Fruit fly (Drosophila melanogaster) whole organism, embryonic: ENCODE measurements around the gene CG5071.
A peak's percentile ranks its signal among the peaks of the same experiment; 100 is the strongest.

Experiments used
- B-H1 ChIP-seq: fragments of 200-800 bp; sonication (Bioruptor generic); IDR thresholded peaks from 3 replicates; pipeline ENCODE4 v1.3.6; 2022; ENCODE audit warnings: missing biosample characterization, missing genetic modification characterization
- Bdp1 ChIP-seq: fragments of 200-800 bp; sonication (Bioruptor generic); optimal IDR thresholded peaks from 3 replicates; lab custom pipeline; 2016; ENCODE audit warnings: missing biosample characterization, missing genetic modification characterization
- BtbVII ChIP-seq: fragments of 200-800 bp; sonication (Bioruptor generic); optimal IDR thresholded peaks from 3 replicates; lab custom pipeline; 2017; ENCODE audit warnings: missing biosample characterization, mild to moderate bottlenecking, missing genetic modification characterization
- CG10147 ChIP-seq: fragments of 200-800 bp; sonication (Bioruptor generic); optimal IDR thresholded peaks from 2 replicates; lab custom pipeline; 2019; ENCODE audit warnings: missing biosample characterization, mild to moderate bottlenecking, missing genetic modification characterization, moderate library complexity
- CG10431 ChIP-seq: fragments of 200-800 bp; sonication (Bioruptor generic); optimal IDR thresholded peaks from 3 replicates; lab custom pipeline; 2018; ENCODE audit warnings: missing biosample characterization, mild to moderate bottlenecking, missing genetic modification characterization
- CG10654 ChIP-seq: fragments of 200-800 bp; sonication (Bioruptor generic); optimal IDR thresholded peaks from 2 replicates; lab custom pipeline; 2016; ENCODE audit warnings: missing biosample characterization, missing genetic modification characterization
- CG12219 ChIP-seq: fragments of 200-800 bp; sonication (Bioruptor generic); optimal IDR thresholded peaks from 3 replicates; lab custom pipeline; 2018; ENCODE audit warnings: missing biosample characterization, mild to moderate bottlenecking, missing genetic modification characterization
- CG14965 ChIP-seq: fragments of 200-800 bp; sonication (Bioruptor generic); optimal IDR thresholded peaks from 2 replicates; lab custom pipeline; 2016; ENCODE audit warnings: missing biosample characterization, missing genetic modification characterization, borderline replicate concordance
- CG17612 ChIP-seq: fragments of 200-800 bp; sonication (Bioruptor generic); IDR thresholded peaks from 2 replicates; pipeline ENCODE4 v1.3.6; 2022; ENCODE audit warnings: missing biosample characterization, missing genetic modification characterization
- CG17829 ChIP-seq: fragments of 200-800 bp; optimal IDR thresholded peaks from 2 replicates; lab custom pipeline; 2019; ENCODE audit warnings: missing biosample characterization, mild to moderate bottlenecking, missing genetic modification characterization, moderate library complexity
- CG2712 ChIP-seq: fragments of 200-800 bp; optimal IDR thresholded peaks from 3 replicates; lab custom pipeline; 2019; ENCODE audit warnings: missing biosample characterization, mild to moderate bottlenecking, missing genetic modification characterization, moderate library complexity
- CG30403 ChIP-seq: fragments of 200-800 bp; sonication (Bioruptor generic); optimal IDR thresholded peaks from 3 replicates; lab custom pipeline; 2016; ENCODE audit warnings: missing biosample characterization, missing genetic modification characterization
- CG3281 ChIP-seq: fragments of 200-800 bp; sonication (Bioruptor generic); optimal IDR thresholded peaks from 3 replicates; lab custom pipeline; 2017; ENCODE audit warnings: missing biosample characterization, mild to moderate bottlenecking, missing genetic modification characterization
- CG3838 ChIP-seq: fragments of 200-800 bp; sonication (Bioruptor generic); optimal IDR thresholded peaks from 3 replicates; lab custom pipeline; 2016; ENCODE audit warnings: missing biosample characterization, missing genetic modification characterization
- CG5180 ChIP-seq: fragments of 200-800 bp; sonication (Bioruptor generic); optimal IDR thresholded peaks from 3 replicates; lab custom pipeline; 2017; ENCODE audit warnings: missing biosample characterization, missing genetic modification characterization, mild to moderate bottlenecking, moderate library complexity, missing genetic modification reagents
- CG6654 ChIP-seq: fragments of 200-800 bp; sonication (Bioruptor generic); optimal IDR thresholded peaks from 2 replicates; lab custom pipeline; 2017; ENCODE audit warnings: missing biosample characterization, mild to moderate bottlenecking, missing genetic modification characterization
- CG6813 ChIP-seq: fragments of 200-800 bp; sonication (Bioruptor generic); optimal IDR thresholded peaks from 2 replicates; lab custom pipeline; 2017; ENCODE audit warnings: missing biosample characterization, missing genetic modification characterization, mild to moderate bottlenecking, moderate library complexity, missing genetic modification reagents
- CG7839 ChIP-seq: fragments of 200-800 bp; sonication (Bioruptor generic); optimal IDR thresholded peaks from 3 replicates; lab custom pipeline; 2018; ENCODE audit warnings: missing biosample characterization, mild to moderate bottlenecking, missing genetic modification characterization, moderate library complexity
- CG9437 ChIP-seq: fragments of 200-800 bp; sonication (Bioruptor generic); optimal IDR thresholded peaks from 2 replicates; lab custom pipeline; 2018; ENCODE audit warnings: missing biosample characterization, mild to moderate bottlenecking, missing genetic modification characterization
- CG9609 ChIP-seq: fragments of 200-800 bp; sonication (Bioruptor generic); optimal IDR thresholded peaks from 3 replicates; lab custom pipeline; 2016; ENCODE audit warnings: missing biosample characterization, missing genetic modification characterization
- CG9727 ChIP-seq: fragments of 200-800 bp; sonication (Bioruptor generic); optimal IDR thresholded peaks from 3 replicates; lab custom pipeline; 2017; ENCODE audit warnings: missing biosample characterization, mild to moderate bottlenecking, missing genetic modification characterization
- CTCF ChIP-seq: fragments of 200-800 bp; sonication (Bioruptor generic); optimal IDR thresholded peaks from 2 replicates; lab custom pipeline; 2017; ENCODE audit warnings: missing biosample characterization, mild to moderate bottlenecking, missing genetic modification characterization, moderate library complexity
- D ChIP-seq, 2 experiments: fragments of 200-800 bp in 1 of 2; fragments of >200 bp in 1 of 2; sonication (Bioruptor generic) in 1 of 2; optimal IDR thresholded peaks; 2 replicates in 1 of 2; 3 replicates in 1 of 2; lab custom pipeline; 2017; ENCODE audit warnings: mild to moderate bottlenecking in 1 of 2, missing biosample characterization in 1 of 2, missing genetic modification characterization in 1 of 2, missing genetic modification reagents in 1 of 2
- H2.0 ChIP-seq: fragments of 200-800 bp; sonication (Bioruptor generic); IDR thresholded peaks from 2 replicates; pipeline ENCODE4 v1.3.6; 2022; ENCODE audit warnings: missing biosample characterization, missing genetic modification characterization
- HLHmδ ChIP-seq: fragments of 200-800 bp; sonication (Bioruptor generic); optimal IDR thresholded peaks from 2 replicates; lab custom pipeline; 2018; ENCODE audit warnings: missing biosample characterization, mild to moderate bottlenecking, missing genetic modification characterization, moderate library complexity
- HmgD ChIP-seq: fragments of 200-800 bp; sonication (Bioruptor generic); optimal IDR thresholded peaks from 3 replicates; lab custom pipeline; 2016; ENCODE audit warnings: missing biosample characterization, missing genetic modification characterization
- HmgZ ChIP-seq: fragments of 200-800 bp; sonication (Bioruptor generic); optimal IDR thresholded peaks from 2 replicates; lab custom pipeline; 2018; ENCODE audit warnings: missing biosample characterization, mild to moderate bottlenecking, missing genetic modification characterization
- Hr3 ChIP-seq: fragments of 200-800 bp; sonication (Bioruptor generic); optimal IDR thresholded peaks from 3 replicates; lab custom pipeline; 2016; ENCODE audit warnings: missing biosample characterization, missing genetic modification characterization
- NC2α ChIP-seq: fragments of 200-800 bp; sonication (Bioruptor generic); optimal IDR thresholded peaks from 2 replicates; lab custom pipeline; 2016; ENCODE audit warnings: missing biosample characterization, missing genetic modification characterization
- NfI ChIP-seq: fragments of 200-800 bp; sonication (Bioruptor generic); optimal IDR thresholded peaks from 3 replicates; lab custom pipeline; 2018; ENCODE audit warnings: missing biosample characterization, mild to moderate bottlenecking, missing genetic modification characterization, moderate library complexity
- Rfx ChIP-seq: fragments of 200-800 bp; sonication (Bioruptor generic); IDR thresholded peaks from 2 replicates; pipeline ENCODE4 v1.3.6; 2022; ENCODE audit warnings: missing biosample characterization, missing genetic modification characterization
- Six4 ChIP-seq: fragments of 200-800 bp; sonication (Bioruptor generic); optimal IDR thresholded peaks from 2 replicates; lab custom pipeline; 2016; ENCODE audit warnings: missing biosample characterization, missing genetic modification characterization
- Sox100B ChIP-seq: fragments of 200-800 bp; sonication (Bioruptor generic); optimal IDR thresholded peaks from 3 replicates; lab custom pipeline; 2018; ENCODE audit warnings: missing biosample characterization, mild to moderate bottlenecking, missing genetic modification characterization
- Usf ChIP-seq: fragments of 200-800 bp; sonication (Bioruptor generic); optimal IDR thresholded peaks from 2 replicates; lab custom pipeline; 2017; ENCODE audit warnings: missing genotype, missing biosample characterization, missing genetic modification characterization
- al ChIP-seq: fragments of 200-800 bp; sonication (Bioruptor generic); IDR thresholded peaks from 2 replicates; pipeline ENCODE4 v1.3.6; 2022; ENCODE audit warnings: missing biosample characterization, missing genetic modification characterization
- ap ChIP-seq: fragments of 200-800 bp; sonication (Bioruptor generic); IDR thresholded peaks from 2 replicates; pipeline ENCODE4 v1.3.6; 2022; ENCODE audit warnings: missing biosample characterization, missing genetic modification characterization
- cato ChIP-seq: fragments of 200-800 bp; sonication (Bioruptor generic); optimal IDR thresholded peaks from 2 replicates; lab custom pipeline; 2016; ENCODE audit warnings: missing biosample characterization, missing genetic modification characterization, borderline replicate concordance
- dysf ChIP-seq: fragments of 200-800 bp; sonication (Bioruptor generic); IDR thresholded peaks from 3 replicates; pipeline ENCODE4 v1.3.6; 2022; ENCODE audit warnings: missing biosample characterization, missing genetic modification characterization
- grau ChIP-seq: fragments of 200-800 bp; optimal IDR thresholded peaks from 3 replicates; lab custom pipeline; 2019; ENCODE audit warnings: missing biosample characterization, mild to moderate bottlenecking, missing genetic modification characterization, moderate library complexity
- gsb ChIP-seq: fragments of 200-800 bp; sonication (Bioruptor generic); IDR thresholded peaks from 2 replicates; pipeline ENCODE4 v1.3.6; 2022; ENCODE audit warnings: missing biosample characterization, missing genetic modification characterization
- inv ChIP-seq: fragments of 200-800 bp; sonication (Bioruptor generic); IDR thresholded peaks from 2 replicates; pipeline ENCODE4 v1.3.6; 2022; ENCODE audit warnings: missing biosample characterization, missing genetic modification characterization; ENCODE audit not compliant: partially characterized antibody
- ken ChIP-seq: fragments of 200-800 bp; sonication (Bioruptor generic); IDR thresholded peaks from 3 replicates; pipeline ENCODE4 v1.3.6; 2022; ENCODE audit warnings: missing biosample characterization, missing genetic modification characterization
- lmd ChIP-seq: fragments of 200-800 bp; sonication (Bioruptor generic); IDR thresholded peaks from 2 replicates; pipeline ENCODE4 v1.3.6; 2022; ENCODE audit warnings: missing biosample characterization, missing genetic modification characterization
- mirr ChIP-seq: fragments of 200-800 bp; sonication (Bioruptor generic); optimal IDR thresholded peaks from 3 replicates; lab custom pipeline; 2018; ENCODE audit warnings: missing biosample characterization, mild to moderate bottlenecking, missing genetic modification characterization
- onecut ChIP-seq: fragments of 200-800 bp; sonication (Bioruptor generic); IDR thresholded peaks from 2 replicates; pipeline ENCODE4 v1.3.6; 2022; ENCODE audit warnings: missing biosample characterization, missing genetic modification characterization
- repo ChIP-seq: fragments of 200-800 bp; sonication (Bioruptor generic); optimal IDR thresholded peaks from 2 replicates; lab custom pipeline; 2016; ENCODE audit warnings: missing biosample characterization, missing genetic modification characterization
- sob ChIP-seq: fragments of 200-800 bp; sonication (Bioruptor generic); IDR thresholded peaks from 2 replicates; pipeline ENCODE4 v1.3.6; 2022; ENCODE audit warnings: missing biosample characterization, missing genetic modification characterization
- tap ChIP-seq: fragments of 200-800 bp; optimal IDR thresholded peaks from 3 replicates; lab custom pipeline; 2019; ENCODE audit warnings: missing biosample characterization, mild to moderate bottlenecking, missing genetic modification characterization, moderate library complexity
- z ChIP-seq: fragments of 200-800 bp; sonication (Bioruptor generic); IDR thresholded peaks from 3 replicates; pipeline ENCODE4 v1.3.6; 2022; ENCODE audit warnings: missing biosample characterization, missing genetic modification characterization

CG5071 gene

DNA sequence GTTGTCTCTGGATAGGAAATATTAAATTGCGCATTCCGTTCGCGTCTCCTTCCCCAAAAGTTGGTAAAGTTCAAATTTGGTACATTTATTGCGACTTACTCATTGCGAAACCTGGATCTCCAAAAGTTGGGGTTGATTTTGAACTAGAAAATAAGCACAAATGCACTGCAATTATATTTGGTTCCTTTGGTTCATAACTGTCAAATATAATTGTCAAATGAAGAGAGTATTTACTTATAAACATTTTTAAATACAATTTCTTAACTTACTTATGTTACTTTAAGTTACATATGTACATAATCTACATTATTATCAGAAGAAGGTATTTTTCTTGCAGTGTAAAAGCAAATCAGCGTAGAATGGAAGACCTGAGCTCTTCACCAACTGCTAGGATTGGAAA, 12.3 kb downstream of the CG5071 start (continued):
- TF ChIP-seq lmd (GFP tag; lab: Robert Waterston, UW) (peak; percentile 39; the same call in 1 of the 2 replicates), tap (tag; lab: Kevin White, UChicago) (peak; percentile 36), CG7839 (tag; lab: Kevin White, UChicago) (peak; percentile 61), Rfx (0 out of 2 replicates have a peak, but pooled peaks have one; percentile 7), CG10431 (GFP tag; lab: Kevin White, UChicago) (no peak)

DNA sequence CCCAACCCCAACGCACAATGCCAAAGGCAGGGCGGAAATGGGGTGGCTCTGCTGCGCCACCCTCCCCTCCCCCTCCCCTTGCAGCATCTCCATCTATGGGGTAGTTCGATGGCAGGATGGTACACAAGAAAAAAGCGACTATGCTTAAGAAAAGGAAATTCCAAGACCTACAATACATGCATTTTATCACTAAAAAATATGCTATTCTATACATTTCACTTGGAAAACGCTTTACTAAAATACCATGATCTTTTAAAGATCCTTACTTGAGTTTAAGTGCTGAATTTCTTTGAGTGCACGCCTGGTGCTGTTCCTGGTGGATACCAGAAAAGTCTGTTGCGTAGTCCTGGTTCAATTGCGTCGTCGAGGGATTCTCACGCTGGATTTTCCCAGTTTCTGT, 12.9 kb downstream of the CG5071 start:
- peak; percentile 51 for TF ChIP-seq BtbVII (GFP tag; lab: Kevin White, UChicago)
- TF ChIP-seq CG3838 (GFP tag; lab: Kevin White, UChicago) = no peak
- TF ChIP-seq Six4 = peak; percentile 54
- peak; percentile 55 for TF ChIP-seq CG9609
- TF ChIP-seq dysf = peak; percentile 81
- peak; percentile 64 for TF ChIP-seq B-H1 (GFP tag; lab: Robert Waterston, UW)
- TF ChIP-seq CG30403 (GFP tag; lab: Kevin White, UChicago) = peak; percentile 60
- peak; percentile 11 for TF ChIP-seq Bdp1 (GFP tag; lab: Kevin White, UChicago)
- TF ChIP-seq z (GFP tag; lab: Robert Waterston, UW) = no peak
- no peak for TF ChIP-seq NC2α (GFP tag; lab: Kevin White, UChicago)
- TF ChIP-seq sob = peak; percentile 72
- peak; percentile 50 for TF ChIP-seq CG6813 (GFP tag; lab: Kevin White, UChicago)
- TF ChIP-seq Usf = no peak
- peak; percentile 45 for TF ChIP-seq CG10654 (GFP tag; lab: Kevin White, UChicago)
- TF ChIP-seq H2.0 = peak; percentile 70
- TF ChIP-seq NfI (GFP tag; lab: Kevin White, UChicago) = peak; percentile 66
- peak; percentile 53 for TF ChIP-seq repo (GFP tag; lab: Kevin White, UChicago)
- TF ChIP-seq CG5180 (GFP tag; lab: Kevin White, UChicago) = peak; percentile 56
- peak; percentile 32 for TF ChIP-seq HmgD
- TF ChIP-seq CG6654 (GFP tag; lab: Kevin White, UChicago) = peak; percentile 20
- TF ChIP-seq grau = peak; percentile 74
- peak; percentile 47 for TF ChIP-seq CG9437 (GFP tag; lab: Kevin White, UChicago)
- peak; percentile 48 for TF ChIP-seq CG3281 (GFP tag; lab: Kevin White, UChicago)
- peak; percentile 43 for TF ChIP-seq Hr3 (GFP tag; lab: Kevin White, UChicago)
- TF ChIP-seq HmgZ = peak; percentile 63
- TF ChIP-seq CG10147 = peak; percentile 64
- peak; percentile 77 for TF ChIP-seq CG2712
- TF ChIP-seq gsb (GFP tag; lab: Robert Waterston, UW) = peak; percentile 49; the same call in 1 of the 2 replicates
- peak; percentile 21 for TF ChIP-seq D (optimal IDR thresholded peaks at IDR 0.05; lab: Kevin White, UChicago)
- TF ChIP-seq D (GFP tag; optimal IDR thresholded peaks at IDR 0.05; lab: Kevin White, UChicago) = peak; percentile 64
- TF ChIP-seq cato (GFP tag; lab: Kevin White, UChicago) = peak; percentile 39
- peak; percentile 60 for TF ChIP-seq onecut (GFP tag; lab: Robert Waterston, UW)
- peak; percentile 26 for TF ChIP-seq CG14965 (GFP tag; lab: Kevin White, UChicago)
- TF ChIP-seq inv (GFP tag; lab: Robert Waterston, UW) = no peak
- no peak for TF ChIP-seq HLHmδ
- TF ChIP-seq CG10431 (GFP tag; lab: Kevin White, UChicago) = peak; percentile 23
- TF ChIP-seq mirr (GFP tag; lab: Kevin White, UChicago) = no peak
- TF ChIP-seq ap (GFP tag; lab: Robert Waterston, UW) = peak; percentile 29; the same call in 1 of the 2 replicates
- TF ChIP-seq CG17612 (GFP tag; lab: Robert Waterston, UW) = 0 out of 2 replicates have a peak, but pooled peaks have one; percentile 4
- 0 out of 2 replicates have a peak, but pooled peaks have one; percentile 28 for TF ChIP-seq al
- TF ChIP-seq CG17829 (tag; lab: Kevin White, UChicago) = peak; percentile 52
- peak; percentile 75; the same call in 2 of the 3 replicates for TF ChIP-seq ken (GFP tag; lab: Robert Waterston, UW)
- peak; percentile 56 for TF ChIP-seq CG9727 (GFP tag; lab: Kevin White, UChicago)
- TF ChIP-seq Sox100B = no peak
- TF ChIP-seq CG12219 (GFP tag; lab: Kevin White, UChicago) = peak; percentile 55
- TF ChIP-seq CTCF (GFP tag; lab: Kevin White, UChicago) = no peak
